Fruit fly (Drosophila melanogaster): Measurements from ENCODE around the gene AP-1mu.

The AP-1mu gene

DNA sequence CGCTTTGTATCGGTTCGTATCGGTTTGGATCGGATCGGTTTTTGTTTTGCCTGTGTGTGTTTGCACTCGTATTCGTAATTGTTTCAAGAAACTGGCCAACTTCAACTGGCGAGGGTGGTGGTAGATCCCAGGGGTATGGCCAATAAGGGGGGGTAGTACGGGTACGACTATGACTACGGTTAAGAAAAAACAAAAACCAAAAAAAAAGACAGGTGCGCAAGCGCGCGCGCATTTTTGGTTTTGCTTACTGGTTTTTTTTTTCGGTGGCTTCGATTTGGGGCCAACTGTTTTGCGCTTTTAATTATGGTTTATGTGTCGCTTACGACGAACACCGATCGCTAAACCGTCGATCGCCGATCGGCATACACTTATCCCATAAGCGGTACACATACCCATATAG is 35.5 kb upstream of the AP-1mu start:
- TF ChIP-seq HLH106 (tag; optimal IDR thresholded peaks at IDR 0.05) = no peak
- TF ChIP-seq jim (GFP tag; optimal IDR thresholded peaks at IDR 0.05) = no peak
- no peak for TF ChIP-seq dl (GFP tag; optimal IDR thresholded peaks at IDR 0.05; ENCODE audit: insufficient read depth in 1 of 2, partially characterized antibody in 2 of 2)
- TF ChIP-seq lola (GFP tag; optimal IDR thresholded peaks at IDR 0.05) = no peak
- TF ChIP-seq OdsH (GFP tag; optimal IDR thresholded peaks at IDR 0.05) = no peak
- TF ChIP-seq h (GFP tag; optimal IDR thresholded peaks at IDR 0.05) = no peak
- TF ChIP-seq br (GFP tag; optimal IDR thresholded peaks at IDR 0.05) = no peak

DNA sequence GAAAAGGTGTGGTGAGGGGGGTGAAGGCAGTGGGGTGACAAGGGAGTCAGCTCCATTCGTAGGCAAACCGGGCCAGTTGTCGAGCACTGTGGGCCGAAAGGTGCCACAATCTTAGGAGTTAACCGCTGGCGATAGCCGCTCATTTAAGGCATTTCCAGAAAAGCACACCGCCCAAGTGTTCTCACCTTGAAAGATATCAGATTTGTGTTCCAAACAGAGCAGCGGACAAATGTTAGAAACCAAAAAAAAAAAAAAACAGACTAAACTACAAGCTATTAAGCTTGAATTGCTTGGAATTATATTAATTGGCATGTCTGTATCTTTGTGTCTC is 34.9 kb upstream of the AP-1mu start:
- TF ChIP-seq Abd-B (GFP tag; optimal IDR thresholded peaks at IDR 0.05) (no peak), Jra (GFP tag; optimal IDR thresholded peaks at IDR 0.05) (no peak), br (GFP tag; optimal IDR thresholded peaks at IDR 0.05) (no peak), N (GFP tag; optimal IDR thresholded peaks at IDR 0.05) (no peak), OdsH (GFP tag; optimal IDR thresholded peaks at IDR 0.05) (no peak), h (GFP tag; optimal IDR thresholded peaks at IDR 0.05) (no peak), CG9705 (GFP tag; optimal IDR thresholded peaks at IDR 0.05) (no peak), GATAd (GFP tag; optimal IDR thresholded peaks at IDR 0.05) (no peak), fru (GFP tag; optimal IDR thresholded peaks at IDR 0.05) (no peak)

DNA sequence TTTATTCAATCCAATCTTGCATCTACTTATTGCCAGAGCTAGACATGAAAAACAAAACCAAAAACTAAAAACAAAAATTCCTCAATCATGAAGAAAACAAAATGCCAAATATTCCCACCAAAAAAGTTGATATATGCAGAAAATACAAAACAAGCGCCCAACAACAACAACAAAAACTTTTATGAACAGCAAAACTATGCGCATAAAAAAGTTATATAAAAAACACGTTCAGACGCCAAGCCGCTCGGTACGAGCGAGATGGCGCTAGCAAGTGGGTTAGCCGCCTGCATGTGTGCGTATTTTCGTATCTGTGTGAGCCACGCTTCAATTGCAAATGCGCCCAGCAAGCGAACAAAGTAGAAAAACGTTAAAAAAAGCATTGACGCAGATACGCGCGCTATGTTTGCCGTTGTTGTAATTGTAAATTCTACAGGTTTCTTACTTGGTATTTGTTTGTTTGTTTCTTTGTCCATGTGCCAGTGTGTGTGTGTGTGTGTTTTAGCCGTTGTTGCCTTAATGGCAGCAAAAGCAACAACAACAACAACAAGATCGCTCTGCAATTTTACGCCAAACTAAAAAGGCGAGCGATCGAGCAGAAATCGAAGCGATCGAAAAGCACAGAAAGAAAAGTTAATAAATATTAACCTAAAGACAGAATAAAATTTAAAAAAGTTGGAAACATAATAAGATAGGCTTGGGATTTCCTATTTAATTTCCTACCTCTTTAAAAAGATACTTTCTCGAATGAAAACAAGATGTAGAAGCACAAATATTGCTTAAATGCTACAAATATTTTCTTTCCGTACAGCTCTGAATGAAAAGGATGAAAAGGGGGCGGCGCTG is 34.3 kb upstream of the AP-1mu start:
- TF ChIP-seq foxo (GFP tag; optimal IDR thresholded peaks at IDR 0.05) = peak in 1 of 2 experiments; percentile 28
- TF ChIP-seq dmrt93B (GFP tag; optimal IDR thresholded peaks at IDR 0.05) = no peak
- peak; percentile 12 for TF ChIP-seq fru (GFP tag; optimal IDR thresholded peaks at IDR 0.05)
- TF ChIP-seq GATAd (GFP tag; optimal IDR thresholded peaks at IDR 0.05) = no peak

dm6 chr3R:9591769-9592388 is 32.6 kb upstream of the AP-1mu start:
- TF ChIP-seq Sp1 (GFP tag; optimal IDR thresholded peaks at IDR 0.05) = no peak
- no peak for TF ChIP-seq Myc (optimal IDR thresholded peaks at IDR 0.05)
- TF ChIP-seq Dif (GFP tag; optimal IDR thresholded peaks at IDR 0.05; ENCODE audit: partially characterized antibody) = no peak
- no peak for TF ChIP-seq sv (GFP tag; optimal IDR thresholded peaks at IDR 0.05)
- no peak for TF ChIP-seq CG32264 (GFP tag; optimal IDR thresholded peaks at IDR 0.05)
- TF ChIP-seq OdsH (GFP tag; optimal IDR thresholded peaks at IDR 0.05) = no peak
- no peak for TF ChIP-seq jim (GFP tag; optimal IDR thresholded peaks at IDR 0.05)
- TF ChIP-seq dsf (GFP tag; optimal IDR thresholded peaks at IDR 0.05; ENCODE audit: borderline replicate concordance) = no peak
- TF ChIP-seq lola (GFP tag; optimal IDR thresholded peaks at IDR 0.05) = no peak
- no peak for TF ChIP-seq ey (GFP tag; optimal IDR thresholded peaks at IDR 0.05)
- no peak for TF ChIP-seq foxo (GFP tag; optimal IDR thresholded peaks at IDR 0.05)

- TF ChIP-seq fru (GFP tag; optimal IDR thresholded peaks at IDR 0.05) (peak; percentile 65), rgr (GFP tag; optimal IDR thresholded peaks at IDR 0.05) (peak; percentile 42), ey (GFP tag; optimal IDR thresholded peaks at IDR 0.05) (peak; percentile 25), Myc (optimal IDR thresholded peaks at IDR 0.05) (peak; percentile 63), foxo (GFP tag; optimal IDR thresholded peaks at IDR 0.05) (peak in 1 of 2 experiments; percentile 46), OdsH (GFP tag; optimal IDR thresholded peaks at IDR 0.05) (no peak), Dfd (GFP tag; optimal IDR thresholded peaks at IDR 0.05) (no peak), br (GFP tag; optimal IDR thresholded peaks at IDR 0.05) (peak; percentile 63), Dif (GFP tag; optimal IDR thresholded peaks at IDR 0.05; ENCODE audit: partially characterized antibody) (no peak), N (GFP tag; optimal IDR thresholded peaks at IDR 0.05) (no peak), Hnf4 (GFP tag; optimal IDR thresholded peaks at IDR 0.05) (peak; percentile 78), Hr83 (GFP tag; optimal IDR thresholded peaks at IDR 0.05; ENCODE audit: poor library complexity, severe bottlenecking) (peak; percentile 31), CG9705 (GFP tag; optimal IDR thresholded peaks at IDR 0.05) (peak; percentile 22), Abd-B (GFP tag; optimal IDR thresholded peaks at IDR 0.05) (no peak), sv (GFP tag; optimal IDR thresholded peaks at IDR 0.05) (peak; percentile 27), Rel (GFP tag; optimal IDR thresholded peaks at IDR 0.05) (no peak), Rel (tag; optimal IDR thresholded peaks at IDR 0.05) (peak; percentile 48), HLH106 (tag; optimal IDR thresholded peaks at IDR 0.05) (peak; percentile 36), Jra (GFP tag; optimal IDR thresholded peaks at IDR 0.05) (peak; percentile 80), Sp1 (GFP tag; optimal IDR thresholded peaks at IDR 0.05) (peak; percentile 21), jim (GFP tag; optimal IDR thresholded peaks at IDR 0.05) (no peak), usp (GFP tag; optimal IDR thresholded peaks at IDR 0.05) (no peak), h (GFP tag; optimal IDR thresholded peaks at IDR 0.05) (peak; percentile 53)
Measured at dm6 chr3R:9590952-9591532, 31.7 kb upstream of the AP-1mu start, which contains the start of the genes bocks and CG8312. bocks (minus strand) TSS chr3R:9591002. CG8312 (plus strand) TSS chr3R:9591309.
